Worm (Caenorhabditis elegans) whole organism, L1 larva: ENCODE measurements around the gene T13C2.2.

Experiments used
- C04F5.9 ChIP-seq: sonication (generic microtip); optimal IDR thresholded peaks from 2 replicates; lab custom pipeline; 2016; ENCODE audit warnings: missing genetic modification characterization, missing compliant biosample characterization
- C16A3.4 ChIP-seq: fragments of 150-350 bp; optimal IDR thresholded peaks from 2 replicates; lab custom pipeline; 2014; ENCODE audit warnings: missing biosample characterization, missing genetic modification characterization
- C34B4.2 ChIP-seq: sonication (generic microtip); optimal IDR thresholded peaks from 2 replicates; lab custom pipeline; 2017; ENCODE audit warnings: mild to moderate bottlenecking, missing genetic modification characterization, missing compliant biosample characterization
- aly-2 ChIP-seq: fragments of 150-350 bp; optimal IDR thresholded peaks from 2 replicates; lab custom pipeline; 2014; ENCODE audit warnings: missing biosample characterization, missing genetic modification characterization
- ceh-8 ChIP-seq: fragments of 200-800 bp; sonication (Bioruptor generic); optimal IDR thresholded peaks from 2 replicates; lab custom pipeline; 2018; ENCODE audit warnings: mild to moderate bottlenecking, missing genetic modification characterization, moderate library complexity, missing compliant biosample characterization
- ceh-88 ChIP-seq: fragments of 200-800 bp; sonication (Bioruptor generic); IDR thresholded peaks from 2 replicates; pipeline ENCODE4 v1.3.6; 2022; ENCODE audit warnings: missing genetic modification characterization, missing compliant biosample characterization
- ces-1 ChIP-seq: fragments of 150-350 bp; optimal IDR thresholded peaks from 2 replicates; lab custom pipeline; 2014; ENCODE audit warnings: missing biosample characterization, missing genetic modification reagents, missing genetic modification characterization
- dsc-1 ChIP-seq: sonication (generic microtip); optimal IDR thresholded peaks from 2 replicates; lab custom pipeline; 2016; ENCODE audit warnings: mild to moderate bottlenecking, missing genetic modification characterization, missing compliant biosample characterization
- efl-1 ChIP-seq, 4 experiments: fragments of 150-350 bp; optimal IDR thresholded peaks in 3 of 4; peaks in 1 of 4; 1 replicate in 1 of 4; 2 replicates in 3 of 4; lab custom pipeline; 2014; ENCODE audit warnings: missing biosample characterization in 2 of 4, missing genetic modification characterization in 2 of 4, missing genetic modification reagents in 2 of 4
- egl-27 ChIP-seq, 2 experiments: fragments of 150-350 bp in 1 of 2; sonication (generic microtip); optimal IDR thresholded peaks; 3 replicates each; lab custom pipeline; 2017 to 2018; ENCODE audit warnings: missing biosample characterization in 2 of 2, missing genetic modification characterization in 2 of 2, missing genetic modification reagents in 2 of 2
- elt-2 ChIP-seq: sonication (generic microtip); optimal IDR thresholded peaks from 2 replicates; lab custom pipeline; 2016; ENCODE audit warnings: missing genetic modification characterization, mild to moderate bottlenecking, inconsistent platforms, missing compliant biosample characterization, missing genetic modification reagents
- ets-5 ChIP-seq: fragments of 200-800 bp; sonication (Bioruptor generic); IDR thresholded peaks from 2 replicates; pipeline ENCODE4 v1.3.6; 2022; ENCODE audit warnings: missing genetic modification characterization, missing compliant biosample characterization
- fkh-4 ChIP-seq: sonication (generic microtip); optimal IDR thresholded peaks from 2 replicates; lab custom pipeline; 2016; ENCODE audit warnings: missing compliant biosample characterization, missing genetic modification characterization, borderline replicate concordance
- fos-1 ChIP-seq: fragments of 150-350 bp; optimal IDR thresholded peaks from 2 replicates; lab custom pipeline; 2014; ENCODE audit warnings: missing biosample characterization, missing genetic modification characterization
- hlh-17 ChIP-seq: fragments of 200-800 bp; sonication (Bioruptor generic); optimal IDR thresholded peaks from 2 replicates; lab custom pipeline; 2018; ENCODE audit warnings: missing genetic modification characterization, mild to moderate bottlenecking, missing compliant biosample characterization, moderate library complexity, borderline replicate concordance
- hlh-4 ChIP-seq: sonication (generic microtip); optimal IDR thresholded peaks from 2 replicates; lab custom pipeline; 2016; ENCODE audit warnings: mild to moderate bottlenecking, missing genetic modification characterization, missing compliant biosample characterization
- isw-1 ChIP-seq: fragments of 200-800 bp; sonication (Bioruptor generic); IDR thresholded peaks from 2 replicates; pipeline ENCODE4 v1.3.6; 2022; ENCODE audit warnings: missing genetic modification characterization, missing compliant biosample characterization
- lin-13 ChIP-seq: fragments of 150-350 bp; optimal IDR thresholded peaks from 2 replicates; lab custom pipeline; 2014; ENCODE audit warnings: missing biosample characterization, missing genetic modification reagents, missing genetic modification characterization
- lin-14 ChIP-seq: fragments of 200-800 bp; sonication (Bioruptor generic); optimal IDR thresholded peaks from 2 replicates; lab custom pipeline; 2018; ENCODE audit warnings: mild to moderate bottlenecking, missing genetic modification characterization, moderate library complexity, missing compliant biosample characterization
- lsy-2 ChIP-seq, 2 experiments: fragments of 150-350 bp; optimal IDR thresholded peaks; 2 replicates each; lab custom pipeline; 2014; ENCODE audit warnings: missing biosample characterization in 2 of 2, missing genetic modification characterization in 2 of 2
- mab-9 ChIP-seq: fragments of 200-800 bp; sonication (Bioruptor generic); IDR thresholded peaks from 2 replicates; pipeline ENCODE4 v1.3.6; 2022; ENCODE audit warnings: missing genetic modification reagents, missing genetic modification characterization, missing compliant biosample characterization
- mep-1 ChIP-seq: fragments of 150-350 bp; optimal IDR thresholded peaks from 2 replicates; lab custom pipeline; 2014; ENCODE audit warnings: missing biosample characterization, missing genetic modification characterization
- nhr-12 ChIP-seq: sonication (generic microtip); optimal IDR thresholded peaks from 2 replicates; lab custom pipeline; 2017; ENCODE audit warnings: missing biosample characterization, missing genetic modification characterization
- nhr-19 ChIP-seq: fragments of 200-800 bp; sonication (Bioruptor generic); conservative IDR thresholded peaks from 2 replicates; pipeline ENCODE4 v1.3.6; 2022; ENCODE audit warnings: missing genetic modification characterization, missing compliant biosample characterization
- nhr-237 ChIP-seq: fragments of 150-350 bp; optimal IDR thresholded peaks from 2 replicates; lab custom pipeline; 2014; ENCODE audit warnings: missing biosample characterization, missing genetic modification characterization
- nhr-28 ChIP-seq: fragments of 150-350 bp; optimal IDR thresholded peaks from 2 replicates; lab custom pipeline; 2014; ENCODE audit warnings: missing biosample characterization, missing genetic modification characterization
- nhr-71 ChIP-seq: sonication (generic microtip); optimal IDR thresholded peaks from 2 replicates; lab custom pipeline; 2016; ENCODE audit warnings: mild to moderate bottlenecking, missing genetic modification characterization, moderate library complexity, missing compliant biosample characterization
- nhr-77 ChIP-seq: fragments of 150-350 bp; optimal IDR thresholded peaks from 2 replicates; lab custom pipeline; 2014; ENCODE audit warnings: missing biosample characterization, missing genetic modification characterization
- nhr-84 ChIP-seq: sonication (generic microtip); optimal IDR thresholded peaks from 2 replicates; lab custom pipeline; 2017; ENCODE audit warnings: missing biosample characterization, missing genetic modification characterization
- nhr-85 ChIP-seq: sonication (generic microtip); peaks from one replicate; lab custom pipeline; 2016; ENCODE audit warnings: missing genetic modification characterization, inconsistent platforms, missing compliant biosample characterization
- nhr-90 ChIP-seq: sonication (generic microtip); optimal IDR thresholded peaks from 2 replicates; lab custom pipeline; 2016; ENCODE audit warnings: mild to moderate bottlenecking, missing genetic modification characterization, missing compliant biosample characterization; ENCODE audit not compliant: poor library complexity
- pax-3 ChIP-seq: fragments of 200-800 bp; sonication (Bioruptor generic); optimal IDR thresholded peaks from 2 replicates; lab custom pipeline; 2018; ENCODE audit warnings: mild to moderate bottlenecking, missing genetic modification characterization, moderate library complexity, missing compliant biosample characterization
- rnt-1 ChIP-seq: sonication (generic microtip); optimal IDR thresholded peaks from 2 replicates; lab custom pipeline; 2016; ENCODE audit warnings: mild to moderate bottlenecking, missing genetic modification characterization, moderate library complexity, missing compliant biosample characterization
- skn-1 ChIP-seq: fragments of 150-350 bp; optimal IDR thresholded peaks from 2 replicates; lab custom pipeline; 2014; ENCODE audit warnings: missing biosample characterization, missing genetic modification characterization
- snpc-4 ChIP-seq: fragments of 150-350 bp; optimal IDR thresholded peaks from 2 replicates; lab custom pipeline; 2014; ENCODE audit warnings: missing biosample characterization, missing genetic modification characterization
- snu-23 ChIP-seq: sonication (generic microtip); optimal IDR thresholded peaks from 2 replicates; lab custom pipeline; 2016; ENCODE audit warnings: missing genetic modification characterization, missing compliant biosample characterization
- sox-4 ChIP-seq: sonication (generic microtip); optimal IDR thresholded peaks from 2 replicates; lab custom pipeline; 2016; ENCODE audit warnings: missing genetic modification characterization, missing compliant biosample characterization
- sup-37 ChIP-seq: fragments of 200-800 bp; sonication (Bioruptor generic); optimal IDR thresholded peaks from 2 replicates; lab custom pipeline; 2018; ENCODE audit warnings: mild to moderate bottlenecking, missing genetic modification characterization, missing compliant biosample characterization
- swsn-7 ChIP-seq: sonication (generic microtip); optimal IDR thresholded peaks from 2 replicates; lab custom pipeline; 2016; ENCODE audit warnings: missing genetic modification characterization, missing compliant biosample characterization
- tbx-2 ChIP-seq: sonication (generic microtip); optimal IDR thresholded peaks from 2 replicates; lab custom pipeline; 2016; ENCODE audit warnings: missing genetic modification characterization, missing compliant biosample characterization
- tlp-1 ChIP-seq: fragments of 150-350 bp; optimal IDR thresholded peaks from 2 replicates; lab custom pipeline; 2014; ENCODE audit warnings: missing biosample characterization, missing genetic modification characterization
- unc-30 ChIP-seq: sonication (generic microtip); optimal IDR thresholded peaks from 2 replicates; lab custom pipeline; 2017; ENCODE audit warnings: missing biosample characterization, missing genetic modification characterization
- unc-86 ChIP-seq: sonication (generic microtip); optimal IDR thresholded peaks from 2 replicates; lab custom pipeline; 2016; ENCODE audit warnings: missing genetic modification characterization, missing compliant biosample characterization
- unc-98 ChIP-seq: fragments of 200-800 bp; sonication (Bioruptor generic); IDR thresholded peaks from 2 replicates; pipeline ENCODE4 v1.3.6; 2022; ENCODE audit warnings: missing genetic modification characterization, missing compliant biosample characterization
- vab-15 ChIP-seq: sonication (generic microtip); optimal IDR thresholded peaks from 2 replicates; lab custom pipeline; 2017; ENCODE audit warnings: missing genotype, mild to moderate bottlenecking, missing genetic modification characterization, missing compliant biosample characterization
- zip-4 ChIP-seq: fragments of 200-800 bp; sonication (Bioruptor generic); optimal IDR thresholded peaks from 2 replicates; lab custom pipeline; 2018; ENCODE audit warnings: mild to moderate bottlenecking, missing genetic modification characterization, moderate library complexity, missing compliant biosample characterization
- ztf-11 ChIP-seq, 2 experiments: sonication (generic microtip); optimal IDR thresholded peaks; 2 replicates each; lab custom pipeline; 2016 to 2017; ENCODE audit warnings: missing genetic modification characterization in 2 of 2, missing biosample characterization in 1 of 2, missing compliant biosample characterization in 1 of 2

The T13C2.2 gene

ce11 chrII:6783377-6783829 lies 8.6 kb upstream of the T13C2.2 start, which contains the start of gene gldi-2:
TSS of gene gldi-2 (plus strand) at chrII:6783427.
- TF ChIP-seq tbx-2 (tag; lab: Kevin White, UChicago) (no peak), C34B4.2 (tag; lab: Kevin White, UChicago) (no peak), unc-30 (tag; lab: Kevin White, UChicago) (no peak), efl-1 (optimal IDR thresholded peaks at IDR 0.05; lab: Kevin White, UChicago) (no peak), efl-1 (GFP tag; optimal IDR thresholded peaks at IDR 0.05 in 1 of 2; lab: Kevin White, UChicago) (no peak), ceh-88 (GFP tag; lab: Robert Waterston, UW) (no peak), vab-15 (tag; lab: Kevin White, UChicago) (no peak), pax-3 (tag; lab: Kevin White, UChicago) (no peak), nhr-12 (tag; lab: Kevin White, UChicago) (no peak), nhr-237 (tag; lab: Kevin White, UChicago) (no peak), hlh-17 (no peak), elt-2 (tag; lab: Kevin White, UChicago) (no peak), ets-5 (no peak), nhr-19 (GFP tag; lab: Robert Waterston, UW) (no peak), nhr-84 (no peak), nhr-77 (tag; lab: Kevin White, UChicago) (no peak), zip-4 (GFP tag; lab: Kevin White, UChicago) (no peak), tlp-1 (tag; lab: Kevin White, UChicago) (no peak), nhr-85 (tag; lab: Kevin White, UChicago) (no peak), ceh-8 (GFP tag; lab: Kevin White, UChicago) (no peak)
- TF ChIP-seq, all 84 proteins: peak for 0

ce11 chrII:6788672-6789298 lies 3.2 kb upstream of the T13C2.2 start, which contains the start of gene T13C2.3:
TSS of gene T13C2.3 (plus strand) at chrII:6789248.
- TF ChIP-seq nhr-90 (tag; lab: Kevin White, UChicago) = no peak
- TF ChIP-seq C04F5.9 = no peak
- TF ChIP-seq pax-3 (tag; lab: Kevin White, UChicago) = no peak
- TF ChIP-seq isw-1 (GFP tag; lab: Robert Waterston, UW) = no peak
- TF ChIP-seq nhr-28 (tag; lab: Kevin White, UChicago) = no peak
- no peak for TF ChIP-seq snu-23 (GFP tag; lab: Kevin White, UChicago)
- TF ChIP-seq dsc-1 = no peak
- TF ChIP-seq aly-2 (tag; lab: Kevin White, UChicago) = no peak
- TF ChIP-seq rnt-1 = peak; percentile 6
- no peak for TF ChIP-seq ceh-8 (GFP tag; lab: Kevin White, UChicago)
- no peak for TF ChIP-seq C16A3.4
- no peak for TF ChIP-seq fkh-4 (tag; lab: Kevin White, UChicago)
- TF ChIP-seq lin-14 (GFP tag; lab: Kevin White, UChicago) = peak; percentile 31
- TF ChIP-seq elt-2 (tag; lab: Kevin White, UChicago) = no peak
- TF ChIP-seq ets-5 = no peak
- no peak for TF ChIP-seq egl-27 (tag; optimal IDR thresholded peaks at IDR 0.05; lab: Kevin White, UChicago)
- TF ChIP-seq swsn-7 (tag; lab: Kevin White, UChicago) = no peak
- TF ChIP-seq nhr-77 (tag; lab: Kevin White, UChicago) = no peak
- no peak for TF ChIP-seq unc-98 (GFP tag; lab: Robert Waterston, UW)
- TF ChIP-seq nhr-84 = no peak
- no peak for TF ChIP-seq ceh-88 (GFP tag; lab: Robert Waterston, UW)
- no peak for TF ChIP-seq ztf-11 (tag; optimal IDR thresholded peaks at IDR 0.05; lab: Kevin White, UChicago)
- TF ChIP-seq efl-1 (optimal IDR thresholded peaks at IDR 0.05; lab: Kevin White, UChicago) = no peak
- peak in 1 of 2 experiments; percentile 9 for TF ChIP-seq efl-1 (GFP tag; optimal IDR thresholded peaks at IDR 0.05 in 1 of 2; lab: Kevin White, UChicago)
- TF ChIP-seq fos-1 = no peak

DNA sequence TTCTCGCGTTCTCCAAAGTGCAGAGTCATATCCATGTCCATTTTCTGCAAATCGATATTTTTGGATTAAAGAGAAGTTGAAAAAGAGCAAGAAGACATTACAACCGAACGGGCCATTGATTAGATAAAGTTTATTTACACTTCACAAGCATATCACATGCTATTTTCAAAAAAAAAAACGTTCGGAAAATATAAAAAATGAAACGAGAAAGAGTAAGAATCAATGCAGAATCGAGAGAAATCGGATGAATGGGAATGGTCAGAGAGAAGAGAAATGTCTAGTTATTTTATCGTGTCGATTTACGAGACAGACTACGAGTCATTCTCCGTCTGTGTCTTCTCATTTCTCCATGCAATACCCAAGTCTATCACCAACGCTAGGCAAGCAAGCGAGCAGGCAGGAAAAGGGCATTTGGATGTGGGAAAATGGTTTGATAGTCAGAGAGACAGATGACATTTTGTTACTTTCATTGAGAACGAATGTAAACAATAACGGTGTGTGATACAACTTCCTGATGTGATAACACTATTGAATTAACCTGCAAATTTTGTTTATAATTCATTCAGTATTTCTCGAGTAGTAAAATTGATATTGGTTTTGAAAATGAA lies 8.2 kb downstream of the T13C2.2 start, which contains the start of gene F31E8.4:
F31E8.4 (minus strand) TSS at position 51 of the 608 bp plus-strand sequence.
- TF ChIP-seq lin-13 = no peak
- no peak for TF ChIP-seq ces-1 (GFP tag; lab: Kevin White, UChicago)
- no peak for TF ChIP-seq nhr-85 (tag; lab: Kevin White, UChicago)
- TF ChIP-seq sup-37 (GFP tag; lab: Kevin White, UChicago) = no peak
- peak; percentile 12 for TF ChIP-seq mep-1 (tag; lab: Kevin White, UChicago)
- no peak for TF ChIP-seq snpc-4 (tag; lab: Kevin White, UChicago)
- TF ChIP-seq nhr-77 (tag; lab: Kevin White, UChicago) = no peak
- TF ChIP-seq nhr-71 = peak; percentile 22
- peak in 1 of 2 experiments; percentile 19 for TF ChIP-seq lsy-2 (tag; optimal IDR thresholded peaks at IDR 0.05; lab: Kevin White, UChicago)
- TF ChIP-seq hlh-4 (tag; lab: Kevin White, UChicago) = no peak
- no peak for TF ChIP-seq skn-1 (tag; lab: Kevin White, UChicago)
- TF ChIP-seq mab-9 = no peak
- no peak for TF ChIP-seq hlh-17
- no peak for TF ChIP-seq ceh-88 (GFP tag; lab: Robert Waterston, UW)
- no peak for TF ChIP-seq sox-4 (tag; lab: Kevin White, UChicago)
- no peak for TF ChIP-seq unc-86 (tag; lab: Kevin White, UChicago)
- TF ChIP-seq nhr-237 (tag; lab: Kevin White, UChicago) = no peak
